Worm (Caenorhabditis elegans): Measurements from ENCODE around the gene acp-3.
"Not testable (repeated sequence)": the region's sequence is repeated elsewhere in the genome, so short reads cannot be mapped to it uniquely, and the experiment has no call there.

acp-3 gene

ce11 chrII:8438791-8439287 is 1.9 kb upstream of the acp-3 start, which contains the start of gene lips-10:
lips-10 (plus strand) TSS chrII:8439168.
- TF ChIP-seq tab-1 (GFP tag; IDR thresholded peaks at IDR 0.05), result no peak
- no peak for TF ChIP-seq cog-1 (tag; optimal IDR thresholded peaks at IDR 0.05)
- no peak for TF ChIP-seq med-1 (GFP tag; optimal IDR thresholded peaks at IDR 0.05; ENCODE audit: insufficient read depth)
- no peak for TF ChIP-seq ztf-23 (GFP tag; IDR thresholded peaks at IDR 0.05)

ce11 chrII:8435005-8435404 is 1.9 kb downstream of the acp-3 start, which contains the start of gene acp-4:
acp-4 (minus strand) TSS chrII:8435105.
- TF ChIP-seq T22C8.4 (GFP tag; IDR thresholded peaks at IDR 0.05) (no peak), cog-1 (tag; optimal IDR thresholded peaks at IDR 0.05) (no peak), klf-2 (GFP tag; conservative IDR thresholded peaks at IDR 0.05) (no peak), tab-1 (GFP tag; IDR thresholded peaks at IDR 0.05) (no peak), ref-1 (GFP tag; conservative IDR thresholded peaks at IDR 0.05) (no peak), flt-1 (GFP tag; IDR thresholded peaks at IDR 0.05) (no peak), med-1 (GFP tag; optimal IDR thresholded peaks at IDR 0.05; ENCODE audit: insufficient read depth) (no peak), ztf-23 (GFP tag; IDR thresholded peaks at IDR 0.05) (no peak), ztf-29 (GFP tag; IDR thresholded peaks at IDR 0.05) (no peak)

ce11 chrII:8431954-8432353 is 5.0 kb downstream of the acp-3 start, which contains the start of gene acp-2:
acp-2 (minus strand) TSS chrII:8432054.
- no peak for TF ChIP-seq klf-2 (GFP tag; conservative IDR thresholded peaks at IDR 0.05)
- no peak for TF ChIP-seq med-1 (GFP tag; optimal IDR thresholded peaks at IDR 0.05; ENCODE audit: insufficient read depth)
- no peak for TF ChIP-seq T22C8.4 (GFP tag; IDR thresholded peaks at IDR 0.05)
- no peak for TF ChIP-seq cog-1 (tag; optimal IDR thresholded peaks at IDR 0.05)
- TF ChIP-seq flt-1 (GFP tag; IDR thresholded peaks at IDR 0.05), result no peak
- TF ChIP-seq tab-1 (GFP tag; IDR thresholded peaks at IDR 0.05), result no peak
- TF ChIP-seq ztf-23 (GFP tag; IDR thresholded peaks at IDR 0.05), result no peak
- TF ChIP-seq ztf-29 (GFP tag; IDR thresholded peaks at IDR 0.05), result no peak
- no peak for TF ChIP-seq ref-1 (GFP tag; conservative IDR thresholded peaks at IDR 0.05)

ce11 chrII:8428947-8429919 is 7.7 kb downstream of the acp-3 start:
- TF ChIP-seq T22C8.4 (GFP tag; IDR thresholded peaks at IDR 0.05) (no peak), flt-1 (GFP tag; IDR thresholded peaks at IDR 0.05) (no peak), ref-1 (GFP tag; conservative IDR thresholded peaks at IDR 0.05) (no peak), ztf-23 (GFP tag; IDR thresholded peaks at IDR 0.05) (no peak), tab-1 (GFP tag; IDR thresholded peaks at IDR 0.05) (no peak), med-1 (GFP tag; optimal IDR thresholded peaks at IDR 0.05; ENCODE audit: insufficient read depth) (no peak), klf-2 (GFP tag; conservative IDR thresholded peaks at IDR 0.05) (no peak), cog-1 (tag; optimal IDR thresholded peaks at IDR 0.05) (no peak), ztf-29 (GFP tag; IDR thresholded peaks at IDR 0.05) (no peak)

ce11 chrII:8428758-8428946 is 8.3 kb downstream of the acp-3 start, which contains the start of gene F14E5.2:
F14E5.2 (minus strand) TSS chrII:8428858.
- TF ChIP-seq ztf-23 (GFP tag; IDR thresholded peaks at IDR 0.05) (no peak), cog-1 (tag; optimal IDR thresholded peaks at IDR 0.05) (no peak), T22C8.4 (GFP tag; IDR thresholded peaks at IDR 0.05) (no peak), med-1 (GFP tag; optimal IDR thresholded peaks at IDR 0.05; ENCODE audit: insufficient read depth) (no peak), ztf-29 (GFP tag; IDR thresholded peaks at IDR 0.05) (no peak), tab-1 (GFP tag; IDR thresholded peaks at IDR 0.05) (no peak), ref-1 (GFP tag; conservative IDR thresholded peaks at IDR 0.05) (no peak), flt-1 (GFP tag; IDR thresholded peaks at IDR 0.05) (no peak), klf-2 (GFP tag; conservative IDR thresholded peaks at IDR 0.05) (no peak)

ce11 chrII:8420775-8421388 is 16.1 kb downstream of the acp-3 start:
- TF ChIP-seq cog-1 (tag; optimal IDR thresholded peaks at IDR 0.05) (no peak), T22C8.4 (GFP tag; IDR thresholded peaks at IDR 0.05) (no peak)

- TF ChIP-seq med-1 (GFP tag; optimal IDR thresholded peaks at IDR 0.05; ENCODE audit: insufficient read depth); cog-1 (tag; optimal IDR thresholded peaks at IDR 0.05); T22C8.4 (GFP tag; IDR thresholded peaks at IDR 0.05): not testable (repeated sequence)
These were observed 17.1 kb downstream of the acp-3 start, which contains the start of gene F14E5.8 for ce11 chrII:8419798-8420197. F14E5.8 (plus strand) TSS chrII:8420098.

ce11 chrII:8419015-8419414 is 17.9 kb downstream of the acp-3 start:
- TF ChIP-seq ref-1 (GFP tag; conservative IDR thresholded peaks at IDR 0.05) (no peak), flt-1 (GFP tag; IDR thresholded peaks at IDR 0.05) (no peak), ztf-23 (GFP tag; IDR thresholded peaks at IDR 0.05) (no peak), klf-2 (GFP tag; conservative IDR thresholded peaks at IDR 0.05) (no peak), tab-1 (GFP tag; IDR thresholded peaks at IDR 0.05) (no peak)

- TF ChIP-seq T22C8.4 (GFP tag; IDR thresholded peaks at IDR 0.05) (no peak), ztf-29 (GFP tag; IDR thresholded peaks at IDR 0.05) (no peak), cog-1 (tag; optimal IDR thresholded peaks at IDR 0.05) (no peak), flt-1 (GFP tag; IDR thresholded peaks at IDR 0.05) (no peak), klf-2 (GFP tag; conservative IDR thresholded peaks at IDR 0.05) (no peak), tab-1 (GFP tag; IDR thresholded peaks at IDR 0.05) (no peak), ztf-23 (GFP tag; IDR thresholded peaks at IDR 0.05) (no peak), med-1 (GFP tag; optimal IDR thresholded peaks at IDR 0.05; ENCODE audit: insufficient read depth) (no peak), ref-1 (GFP tag; conservative IDR thresholded peaks at IDR 0.05) (no peak)
These were observed 19.8 kb downstream of the acp-3 start, which contains the start of gene fdgt-2 for ce11 chrII:8417059-8417668. fdgt-2 (plus strand) TSS chrII:8417618.

Measured in whole organism, midembryonic.